Fruit fly (Drosophila melanogaster) Kc167 (cell line): ENCODE results near the gene Psf3.

Experiments used
- Myc ChIP-seq: fragments of >200 bp; optimal IDR thresholded peaks from 2 replicates; lab custom pipeline; 2017; ENCODE audit warnings: missing external identifiers
- h ChIP-seq: fragments of >200 bp; optimal IDR thresholded peaks from 3 replicates; lab custom pipeline; 2018; ENCODE audit warnings: missing external identifiers

DNA sequence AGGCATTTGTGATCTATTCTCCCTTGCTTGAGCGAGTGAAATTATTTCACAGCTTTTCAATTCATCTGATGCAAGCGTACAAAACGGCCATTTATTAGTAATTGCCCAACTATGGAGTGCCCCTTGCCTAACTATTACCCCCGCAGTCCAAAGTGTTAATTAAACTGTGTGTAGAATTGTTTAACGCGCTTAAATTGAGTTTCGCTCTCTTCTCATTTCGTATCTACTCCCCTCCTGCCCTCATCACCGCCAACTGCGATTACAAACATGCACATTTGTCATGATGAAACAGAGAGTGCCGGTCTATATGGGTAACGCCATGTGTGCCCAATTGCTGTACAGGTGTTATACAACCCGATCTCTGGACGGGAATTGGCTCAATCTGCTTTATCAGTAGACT, 15.9 kb downstream of the Psf3 start:
- no peak for TF ChIP-seq h (lab: Kevin White, UChicago)
- TF ChIP-seq Myc (lab: Kevin White, UChicago): no peak
